Fruit fly (Drosophila melanogaster): ENCODE measurements around the gene CG31706.

The CG31706 gene

dm6 chr2L:11528129-11528589, 2.7 kb downstream of the CG31706 start, which contains the start of gene CG31705 (continued):
- TF ChIP-seq Eip93F (GFP tag; optimal IDR thresholded peaks at IDR 0.05) = no peak
- TF ChIP-seq CG10631 (GFP tag; optimal IDR thresholded peaks at IDR 0.05) = peak; percentile 73
- TF ChIP-seq Hr4 (GFP tag; optimal IDR thresholded peaks at IDR 0.05) = no peak
- TF ChIP-seq lz (GFP tag; optimal IDR thresholded peaks at IDR 0.05) = peak; percentile 19
- no peak for TF ChIP-seq Eip75B (GFP tag; optimal IDR thresholded peaks at IDR 0.05)
- TF ChIP-seq CG6792 (GFP tag; optimal IDR thresholded peaks at IDR 0.05) = peak; percentile 55
- peak; percentile 46 for TF ChIP-seq CG7368 (GFP tag; optimal IDR thresholded peaks at IDR 0.05)
- peak; percentile 11 for TF ChIP-seq CG31627 (GFP tag; optimal IDR thresholded peaks at IDR 0.05)
- TF ChIP-seq CG6854 (GFP tag; optimal IDR thresholded peaks at IDR 0.05) = no peak
- peak; percentile 6 for TF ChIP-seq Ets21C (GFP tag; optimal IDR thresholded peaks at IDR 0.05)
- peak; percentile 63 for TF ChIP-seq CG6808 (GFP tag; optimal IDR thresholded peaks at IDR 0.05)
- TF ChIP-seq Gug (GFP tag; IDR thresholded peaks at IDR 0.05) = peak; percentile 50
- peak; percentile 71 for TF ChIP-seq eg (GFP tag; IDR thresholded peaks at IDR 0.05)
- TF ChIP-seq CG3919 (GFP tag; optimal IDR thresholded peaks at IDR 0.05) = peak; percentile 70
- TF ChIP-seq dac (GFP tag; optimal IDR thresholded peaks at IDR 0.05) = no peak
- peak; percentile 67 for TF ChIP-seq CG6163 (GFP tag; IDR thresholded peaks at IDR 0.05)
- TF ChIP-seq cyc (GFP tag; optimal IDR thresholded peaks at IDR 0.05) = peak; percentile 32
- TF ChIP-seq CG34406 (GFP tag; optimal IDR thresholded peaks at IDR 0.05) = peak; percentile 64
- TF ChIP-seq Sox102F (GFP tag; optimal IDR thresholded peaks at IDR 0.05) = peak; percentile 44
- peak; percentile 28 for TF ChIP-seq Ets96B (tag; optimal IDR thresholded peaks at IDR 0.05)
- peak; percentile 49 for TF ChIP-seq acj6 (GFP tag; optimal IDR thresholded peaks at IDR 0.05)
- TF ChIP-seq salr (GFP tag; optimal IDR thresholded peaks at IDR 0.05) = peak in 1 of 2 experiments; percentile 70
- peak; percentile 84 for TF ChIP-seq CG6276 (GFP tag; optimal IDR thresholded peaks at IDR 0.05)
- peak; percentile 87 for TF ChIP-seq Eip78C (GFP tag)

- TF ChIP-seq svp (GFP tag) = no peak
Measured at dm6 chr2L:11522676-11523075, 8.2 kb downstream of the CG31706 start, which contains the start of gene CG43153. TSS of gene CG43153 (minus strand) at chr2L:11522776.

- TF ChIP-seq dac (GFP tag; optimal IDR thresholded peaks at IDR 0.05) (no peak), CG11762 (GFP tag; optimal IDR thresholded peaks at IDR 0.05; ENCODE audit: insufficient read depth) (no peak), Sox102F (GFP tag; optimal IDR thresholded peaks at IDR 0.05) (no peak), CG9139 (GFP tag; optimal IDR thresholded peaks at IDR 0.05) (no peak), vri (GFP tag; optimal IDR thresholded peaks at IDR 0.05) (no peak), Hr38 (GFP tag; optimal IDR thresholded peaks at IDR 0.05) (no peak)
Measured at dm6 chr2L:11521185-11521584, 9.7 kb downstream of the CG31706 start, which contains the start of gene CG14930. TSS of gene CG14930 (minus strand) at chr2L:11521285.

dm6 chr2L:11519532-11519931, 11.3 kb downstream of the CG31706 start, which contains the start of gene CG14929:
TSS of gene CG14929 (plus strand) at chr2L:11519832.
- TF ChIP-seq fd59A (GFP tag; optimal IDR thresholded peaks at IDR 0.05) (no peak), topi (GFP tag; optimal IDR thresholded peaks at IDR 0.05) (no peak), esn (GFP tag; optimal IDR thresholded peaks at IDR 0.05) (no peak), ss (GFP tag; optimal IDR thresholded peaks at IDR 0.05) (no peak), CG10669 (GFP tag; optimal IDR thresholded peaks at IDR 0.05) (no peak), Gug (GFP tag; IDR thresholded peaks at IDR 0.05) (no peak), vri (GFP tag; optimal IDR thresholded peaks at IDR 0.05) (no peak), Hr4 (GFP tag; optimal IDR thresholded peaks at IDR 0.05) (no peak), spab (GFP tag; optimal IDR thresholded peaks at IDR 0.05) (no peak)
